Worm (Caenorhabditis elegans) whole organism, L4 larva: Measurements from ENCODE around the gene ZC412.5.
"Not testable (repeated sequence)": the region's sequence is repeated elsewhere in the genome, so short reads cannot be mapped to it uniquely, and the experiment has no call there.

Experiments
- D1046.2 ChIP-seq: fragments of 200-800 bp; sonication (Bioruptor generic); IDR thresholded peaks from 2 replicates; pipeline ENCODE4 v1.3.6; 2022; ENCODE audit warnings: missing genetic modification characterization, missing compliant biosample characterization
- F26F4.8 ChIP-seq: fragments of 200-800 bp; sonication (Bioruptor generic); conservative IDR thresholded peaks from 2 replicates; pipeline ENCODE4 v1.3.6; 2022; ENCODE audit warnings: missing genetic modification characterization, missing compliant biosample characterization
- F44E2.7 ChIP-seq: fragments of 200-800 bp; sonication (Bioruptor generic); IDR thresholded peaks from 2 replicates; pipeline ENCODE4 v2.1.2; 2022; ENCODE audit warnings: missing genetic modification characterization, missing compliant biosample characterization
- T20F7.1 ChIP-seq: fragments of 200-800 bp; sonication (Bioruptor generic); optimal IDR thresholded peaks from 2 replicates; lab custom pipeline; 2018; ENCODE audit warnings: mild to moderate bottlenecking, missing genetic modification characterization, missing compliant biosample characterization
- Y105C5A.15 ChIP-seq: fragments of 200-800 bp; sonication (Bioruptor generic); IDR thresholded peaks from 2 replicates; pipeline ENCODE4 v1.3.6; 2022; ENCODE audit warnings: missing genetic modification characterization, missing compliant biosample characterization
- aha-1 ChIP-seq: fragments of 150-350 bp; peaks from one replicate; lab custom pipeline; 2014; ENCODE audit warnings: missing biosample characterization, missing genetic modification characterization
- arid-1 ChIP-seq: fragments of 200-800 bp; sonication (Bioruptor generic); conservative IDR thresholded peaks from 2 replicates; pipeline ENCODE4 v1.3.6; 2022; ENCODE audit warnings: missing genetic modification reagents, missing genetic modification characterization, missing compliant biosample characterization
- daf-16 ChIP-seq, 3 experiments: sonication (generic microtip); optimal IDR thresholded peaks; 2 replicates each; lab custom pipeline; 2016 to 2017; ENCODE audit warnings: missing genetic modification characterization in 3 of 3, missing genetic modification reagents in 3 of 3, mild to moderate bottlenecking in 2 of 3, missing compliant biosample characterization in 2 of 3, missing biosample characterization in 1 of 3, moderate library complexity in 1 of 3
- daf-8 ChIP-seq: fragments of 200-800 bp; sonication (Bioruptor generic); IDR thresholded peaks from 2 replicates; pipeline ENCODE4 v1.3.6; 2022; ENCODE audit warnings: missing genetic modification characterization, missing compliant biosample characterization
- dmd-6 ChIP-seq: fragments of 200-800 bp; sonication (Bioruptor generic); IDR thresholded peaks from 2 replicates; pipeline ENCODE4 v1.3.6; 2022; ENCODE audit warnings: missing genetic modification reagents, missing genetic modification characterization, missing compliant biosample characterization
- duxl-1 ChIP-seq: sonication (generic microtip); optimal IDR thresholded peaks from 2 replicates; lab custom pipeline; 2016; ENCODE audit warnings: mild to moderate bottlenecking, missing genetic modification characterization, moderate library complexity, missing compliant biosample characterization; ENCODE audit not compliant: poor library complexity
- fos-1 ChIP-seq: fragments of 150-350 bp; optimal IDR thresholded peaks from 2 replicates; lab custom pipeline; 2014; ENCODE audit warnings: missing biosample characterization, missing genetic modification characterization
- hlh-11 ChIP-seq: fragments of 200-800 bp; sonication (Bioruptor generic); optimal IDR thresholded peaks from 2 replicates; lab custom pipeline; 2018; ENCODE audit warnings: mild to moderate bottlenecking, missing genetic modification characterization, missing compliant biosample characterization
- hmg-1.1 ChIP-seq: fragments of 200-800 bp; sonication (Bioruptor generic); IDR thresholded peaks from 2 replicates; pipeline ENCODE4 v1.3.6; 2022; ENCODE audit warnings: missing genetic modification reagents, missing genetic modification characterization, missing compliant biosample characterization
- jun-1 ChIP-seq: fragments of 150-350 bp; optimal IDR thresholded peaks from 2 replicates; lab custom pipeline; 2014; ENCODE audit warnings: missing biosample characterization, missing genetic modification reagents, missing genetic modification characterization
- lim-7 ChIP-seq: fragments of 200-800 bp; sonication (Bioruptor generic); IDR thresholded peaks from 2 replicates; pipeline ENCODE4 v1.3.6; 2022; ENCODE audit warnings: missing genetic modification characterization, missing compliant biosample characterization
- lin-15B ChIP-seq: fragments of 150-350 bp; sonication (generic microtip); optimal IDR thresholded peaks from 3 replicates; lab custom pipeline; 2014; ENCODE audit warnings: missing biosample characterization, missing genetic modification characterization
- lin-38 ChIP-seq: fragments of 200-800 bp; sonication (Bioruptor generic); IDR thresholded peaks from 2 replicates; pipeline ENCODE4 v1.3.6; 2022; ENCODE audit warnings: missing genetic modification reagents, missing genetic modification characterization, missing compliant biosample characterization
- mdt-29 ChIP-seq: fragments of 200-800 bp; sonication (Bioruptor generic); IDR thresholded peaks from 2 replicates; pipeline ENCODE4 v1.3.6; 2022; ENCODE audit warnings: missing genetic modification reagents, missing genetic modification characterization, missing compliant biosample characterization
- mes-2 ChIP-seq: sonication (generic microtip); optimal IDR thresholded peaks from 2 replicates; lab custom pipeline; 2016; ENCODE audit warnings: missing genotype, mild to moderate bottlenecking, missing genetic modification characterization, missing compliant biosample characterization; ENCODE audit not compliant: poor library complexity, severe bottlenecking
- mxl-2 ChIP-seq: fragments of 200-800 bp; sonication (Bioruptor generic); conservative IDR thresholded peaks from 2 replicates; pipeline ENCODE4 v1.3.6; 2022; ENCODE audit warnings: missing genetic modification reagents, missing genetic modification characterization, missing compliant biosample characterization
- nhr-102 ChIP-seq: sonication (generic microtip); optimal IDR thresholded peaks from 2 replicates; lab custom pipeline; 2016; ENCODE audit warnings: mild to moderate bottlenecking, missing genetic modification characterization, moderate library complexity, missing compliant biosample characterization
- nhr-25 ChIP-seq: sonication (generic microtip); optimal IDR thresholded peaks from 2 replicates; lab custom pipeline; 2017; ENCODE audit warnings: missing genetic modification characterization, mild to moderate bottlenecking, missing compliant biosample characterization, antibody characterized with exemption, moderate library complexity, borderline replicate concordance; ENCODE audit not compliant: insufficient read depth
- nhr-28 ChIP-seq: fragments of 150-350 bp; optimal IDR thresholded peaks from 2 replicates; lab custom pipeline; 2014; ENCODE audit warnings: missing biosample characterization, missing genetic modification characterization
- nhr-6 ChIP-seq: fragments of 150-350 bp; optimal IDR thresholded peaks from 2 replicates; lab custom pipeline; 2014; ENCODE audit warnings: missing biosample characterization, missing genetic modification characterization
- nhr-76 ChIP-seq: fragments of 150-350 bp; optimal IDR thresholded peaks from 2 replicates; lab custom pipeline; 2014; ENCODE audit warnings: missing biosample characterization, missing genetic modification characterization
- nhr-77 ChIP-seq: fragments of 150-350 bp; optimal IDR thresholded peaks from 2 replicates; lab custom pipeline; 2014; ENCODE audit warnings: missing biosample characterization, missing genetic modification characterization
- php-3 ChIP-seq: fragments of 200-800 bp; sonication (Bioruptor generic); IDR thresholded peaks from 2 replicates; pipeline ENCODE4 v1.3.6; 2022; ENCODE audit warnings: missing genetic modification reagents, missing genetic modification characterization, missing compliant biosample characterization
- spr-1 ChIP-seq: sonication (generic microtip); optimal IDR thresholded peaks from 2 replicates; lab custom pipeline; 2016; ENCODE audit warnings: mild to moderate bottlenecking, missing genetic modification characterization, missing compliant biosample characterization
- tag-97 ChIP-seq: fragments of 200-800 bp; sonication (Bioruptor generic); IDR thresholded peaks from 2 replicates; pipeline ENCODE4 v1.3.6; 2022; ENCODE audit warnings: missing genetic modification characterization, missing compliant biosample characterization
- unc-39 ChIP-seq: sonication (generic microtip); optimal IDR thresholded peaks from 2 replicates; lab custom pipeline; 2017; ENCODE audit warnings: missing biosample characterization, missing genetic modification characterization
- zag-1 ChIP-seq: fragments of 150-350 bp; optimal IDR thresholded peaks from 2 replicates; lab custom pipeline; 2014; ENCODE audit warnings: missing biosample characterization, missing genetic modification characterization
- zfp-2 ChIP-seq: sonication (generic microtip); optimal IDR thresholded peaks from 2 replicates; lab custom pipeline; 2016; ENCODE audit warnings: mild to moderate bottlenecking, missing genetic modification characterization, missing compliant biosample characterization
- zfp-3 ChIP-seq: fragments of 200-800 bp; sonication (Bioruptor generic); conservative IDR thresholded peaks from 2 replicates; pipeline ENCODE4 v1.3.6; 2022; ENCODE audit warnings: missing genetic modification reagents, missing genetic modification characterization, missing compliant biosample characterization

ZC412.5 gene

ce11 chrV:14828407-14828806, 46.9 kb downstream of the ZC412.5 start:
- TF ChIP-seq zfp-2 (tag; lab: Kevin White, UChicago) = no peak
- no peak for TF ChIP-seq hlh-11 (tag; lab: Kevin White, UChicago)
- 0 out of 2 replicates have a peak, but pooled peaks have one; percentile 16 for TF ChIP-seq mxl-2 (GFP tag; lab: Robert Waterston, UW)
- TF ChIP-seq fos-1 (tag; lab: Kevin White, UChicago) = no peak
- no peak for TF ChIP-seq F44E2.7 (GFP tag; lab: Robert Waterston, UW)
- no peak for TF ChIP-seq tag-97 (GFP tag; lab: Robert Waterston, UW)
- TF ChIP-seq nhr-102 = peak; percentile 53
- 0 out of 2 replicates have a peak, but pooled peaks have one; percentile 26 for TF ChIP-seq Y105C5A.15 (GFP tag; lab: Robert Waterston, UW)
- TF ChIP-seq duxl-1 (tag; lab: Kevin White, UChicago) = peak; percentile 21
- no peak for TF ChIP-seq arid-1 (GFP tag; lab: Robert Waterston, UW)
- peak; percentile 23; the same call in 1 of the 2 replicates for TF ChIP-seq hmg-1.1 (GFP tag; lab: Robert Waterston, UW)
- no peak for TF ChIP-seq jun-1 (tag; lab: Kevin White, UChicago)
- TF ChIP-seq lim-7 = 0 out of 2 replicates have a peak, but pooled peaks have one; percentile 9
- TF ChIP-seq mdt-29 = no peak
- peak; percentile 1 for TF ChIP-seq spr-1 (tag; lab: Kevin White, UChicago)
- no peak for TF ChIP-seq nhr-76
- TF ChIP-seq F26F4.8 (GFP tag; lab: Robert Waterston, UW) = no peak
- no peak for TF ChIP-seq nhr-6
- 0 out of 2 replicates have a peak, but pooled peaks have one; percentile 24 for TF ChIP-seq lin-38
- no peak for TF ChIP-seq unc-39 (tag; lab: Kevin White, UChicago)
- peak; percentile 42 for TF ChIP-seq aha-1 (tag; lab: Kevin White, UChicago)
- TF ChIP-seq nhr-77 (tag; lab: Kevin White, UChicago) = no peak
- no peak for TF ChIP-seq zag-1 (tag; lab: Kevin White, UChicago)
- no peak for TF ChIP-seq daf-16 (GFP tag; optimal IDR thresholded peaks at IDR 0.05; lab: Kevin White, UChicago)
- no peak for TF ChIP-seq daf-16 (tag; optimal IDR thresholded peaks at IDR 0.05; lab: Kevin White, UChicago)
- no peak for TF ChIP-seq daf-8 (GFP tag; lab: Robert Waterston, UW)
- peak; percentile 77; the same call in 1 of the 2 replicates for TF ChIP-seq zfp-3 (GFP tag; lab: Robert Waterston, UW)
- TF ChIP-seq nhr-25 (tag; lab: Kevin White, UChicago) = no peak
- no peak for TF ChIP-seq nhr-28 (tag; lab: Kevin White, UChicago)
- no peak for TF ChIP-seq mes-2 (tag; lab: Kevin White, UChicago)
- TF ChIP-seq D1046.2 (GFP tag; lab: Robert Waterston, UW) = no peak
- no peak for TF ChIP-seq php-3
- TF ChIP-seq, all 104 proteins: peak for 10

ce11 chrV:14826952-14827351, 48.3 kb downstream of the ZC412.5 start, which contains the start of gene nspa-8:
nspa-8 (minus strand) TSS chrV:14827052.
- TF ChIP-seq nhr-6; arid-1 (GFP tag; lab: Robert Waterston, UW); spr-1 (tag; lab: Kevin White, UChicago): not testable (repeated sequence)

- TF ChIP-seq T20F7.1 (GFP tag; lab: Kevin White, UChicago) (no peak), lin-15B (no peak), nhr-28 (tag; lab: Kevin White, UChicago) (peak; percentile 30), dmd-6 (GFP tag; lab: Robert Waterston, UW) (no peak)
Measured at ce11 chrV:14824124-14824523, 51.1 kb downstream of the ZC412.5 start, which contains the start of gene W06A7.4. W06A7.4 (plus strand) TSS chrV:14824424.
